Worm (Caenorhabditis elegans) whole organism, L1 larva: ENCODE results near the gene chl-1.

Experiments used
- C16A3.4 ChIP-seq: fragments of 150-350 bp; optimal IDR thresholded peaks from 2 replicates; lab custom pipeline; 2014; ENCODE audit warnings: missing biosample characterization, missing genetic modification characterization
- ama-1 ChIP-seq: fragments of 150-350 bp; optimal IDR thresholded peaks from 2 replicates; lab custom pipeline; 2014
- blmp-1 ChIP-seq: fragments of 150-350 bp; optimal IDR thresholded peaks from 2 replicates; lab custom pipeline; 2014; ENCODE audit warnings: missing biosample characterization, missing genetic modification characterization
- ceh-82 ChIP-seq, 3 experiments: fragments of 150-350 bp in 1 of 3; sonication (generic microtip) in 2 of 3; optimal IDR thresholded peaks; 2 replicates each; lab custom pipeline; 2014 to 2017; ENCODE audit warnings: missing biosample characterization in 3 of 3, missing genetic modification characterization in 3 of 3
- efl-1 ChIP-seq, 4 experiments: fragments of 150-350 bp; optimal IDR thresholded peaks in 3 of 4; peaks in 1 of 4; 1 replicate in 1 of 4; 2 replicates in 3 of 4; lab custom pipeline; 2014; ENCODE audit warnings: missing biosample characterization in 2 of 4, missing genetic modification characterization in 2 of 4, missing genetic modification reagents in 2 of 4
- egl-13 ChIP-seq: sonication (generic microtip); optimal IDR thresholded peaks from 2 replicates; lab custom pipeline; 2016; ENCODE audit warnings: missing genotype, missing genetic modification reagents, missing genetic modification characterization, missing compliant biosample characterization
- elt-2 ChIP-seq: sonication (generic microtip); optimal IDR thresholded peaks from 2 replicates; lab custom pipeline; 2016; ENCODE audit warnings: missing genetic modification characterization, mild to moderate bottlenecking, inconsistent platforms, missing compliant biosample characterization, missing genetic modification reagents
- fkh-10 ChIP-seq: sonication (generic microtip); optimal IDR thresholded peaks from 2 replicates; lab custom pipeline; 2017; ENCODE audit warnings: missing biosample characterization, missing genetic modification reagents, missing genetic modification characterization
- fkh-8 ChIP-seq: sonication (generic microtip); optimal IDR thresholded peaks from 2 replicates; lab custom pipeline; 2016; ENCODE audit warnings: mild to moderate bottlenecking, missing genetic modification characterization, missing compliant biosample characterization
- isw-1 ChIP-seq: fragments of 200-800 bp; sonication (Bioruptor generic); IDR thresholded peaks from 2 replicates; pipeline ENCODE4 v1.3.6; 2022; ENCODE audit warnings: missing genetic modification characterization, missing compliant biosample characterization
- lin-13 ChIP-seq: fragments of 150-350 bp; optimal IDR thresholded peaks from 2 replicates; lab custom pipeline; 2014; ENCODE audit warnings: missing biosample characterization, missing genetic modification reagents, missing genetic modification characterization
- lin-14 ChIP-seq: fragments of 200-800 bp; sonication (Bioruptor generic); optimal IDR thresholded peaks from 2 replicates; lab custom pipeline; 2018; ENCODE audit warnings: mild to moderate bottlenecking, missing genetic modification characterization, moderate library complexity, missing compliant biosample characterization
- lsy-2 ChIP-seq, 2 experiments: fragments of 150-350 bp; optimal IDR thresholded peaks; 2 replicates each; lab custom pipeline; 2014; ENCODE audit warnings: missing biosample characterization in 2 of 2, missing genetic modification characterization in 2 of 2
- mep-1 ChIP-seq: fragments of 150-350 bp; optimal IDR thresholded peaks from 2 replicates; lab custom pipeline; 2014; ENCODE audit warnings: missing biosample characterization, missing genetic modification characterization
- nhr-12 ChIP-seq: sonication (generic microtip); optimal IDR thresholded peaks from 2 replicates; lab custom pipeline; 2017; ENCODE audit warnings: missing biosample characterization, missing genetic modification characterization
- nhr-20 ChIP-seq: sonication (generic microtip); optimal IDR thresholded peaks from 2 replicates; lab custom pipeline; 2016; ENCODE audit warnings: mild to moderate bottlenecking, missing genetic modification characterization, missing compliant biosample characterization
- nhr-47 ChIP-seq: sonication (generic microtip); optimal IDR thresholded peaks from 2 replicates; lab custom pipeline; 2016; ENCODE audit warnings: mild to moderate bottlenecking, missing genetic modification characterization, moderate library complexity, missing compliant biosample characterization
- nhr-76 ChIP-seq: sonication (generic microtip); optimal IDR thresholded peaks from 2 replicates; lab custom pipeline; 2017; ENCODE audit warnings: missing biosample characterization, missing genetic modification characterization
- nhr-77 ChIP-seq: fragments of 150-350 bp; optimal IDR thresholded peaks from 2 replicates; lab custom pipeline; 2014; ENCODE audit warnings: missing biosample characterization, missing genetic modification characterization
- nhr-84 ChIP-seq: sonication (generic microtip); optimal IDR thresholded peaks from 2 replicates; lab custom pipeline; 2017; ENCODE audit warnings: missing biosample characterization, missing genetic modification characterization
- nhr-85 ChIP-seq: sonication (generic microtip); peaks from one replicate; lab custom pipeline; 2016; ENCODE audit warnings: missing genetic modification characterization, inconsistent platforms, missing compliant biosample characterization
- nhr-90 ChIP-seq: sonication (generic microtip); optimal IDR thresholded peaks from 2 replicates; lab custom pipeline; 2016; ENCODE audit warnings: mild to moderate bottlenecking, missing genetic modification characterization, missing compliant biosample characterization; ENCODE audit not compliant: poor library complexity
- rnt-1 ChIP-seq: sonication (generic microtip); optimal IDR thresholded peaks from 2 replicates; lab custom pipeline; 2016; ENCODE audit warnings: mild to moderate bottlenecking, missing genetic modification characterization, moderate library complexity, missing compliant biosample characterization
- skn-1 ChIP-seq: fragments of 150-350 bp; optimal IDR thresholded peaks from 2 replicates; lab custom pipeline; 2014; ENCODE audit warnings: missing biosample characterization, missing genetic modification characterization
- snu-23 ChIP-seq: sonication (generic microtip); optimal IDR thresholded peaks from 2 replicates; lab custom pipeline; 2016; ENCODE audit warnings: missing genetic modification characterization, missing compliant biosample characterization
- sup-37 ChIP-seq: fragments of 200-800 bp; sonication (Bioruptor generic); optimal IDR thresholded peaks from 2 replicates; lab custom pipeline; 2018; ENCODE audit warnings: mild to moderate bottlenecking, missing genetic modification characterization, missing compliant biosample characterization
- swsn-7 ChIP-seq: sonication (generic microtip); optimal IDR thresholded peaks from 2 replicates; lab custom pipeline; 2016; ENCODE audit warnings: missing genetic modification characterization, missing compliant biosample characterization
- unc-130 ChIP-seq: fragments of 150-350 bp; optimal IDR thresholded peaks from 2 replicates; lab custom pipeline; 2017; ENCODE audit warnings: missing biosample characterization, missing genetic modification characterization, inconsistent platforms
- unc-86 ChIP-seq: sonication (generic microtip); optimal IDR thresholded peaks from 2 replicates; lab custom pipeline; 2016; ENCODE audit warnings: missing genetic modification characterization, missing compliant biosample characterization
- vab-15 ChIP-seq: sonication (generic microtip); optimal IDR thresholded peaks from 2 replicates; lab custom pipeline; 2017; ENCODE audit warnings: missing genotype, mild to moderate bottlenecking, missing genetic modification characterization, missing compliant biosample characterization
- zag-1 ChIP-seq: fragments of 150-350 bp; optimal IDR thresholded peaks from 2 replicates; lab custom pipeline; 2014; ENCODE audit warnings: missing biosample characterization, missing genetic modification characterization

Gene chl-1

DNA sequence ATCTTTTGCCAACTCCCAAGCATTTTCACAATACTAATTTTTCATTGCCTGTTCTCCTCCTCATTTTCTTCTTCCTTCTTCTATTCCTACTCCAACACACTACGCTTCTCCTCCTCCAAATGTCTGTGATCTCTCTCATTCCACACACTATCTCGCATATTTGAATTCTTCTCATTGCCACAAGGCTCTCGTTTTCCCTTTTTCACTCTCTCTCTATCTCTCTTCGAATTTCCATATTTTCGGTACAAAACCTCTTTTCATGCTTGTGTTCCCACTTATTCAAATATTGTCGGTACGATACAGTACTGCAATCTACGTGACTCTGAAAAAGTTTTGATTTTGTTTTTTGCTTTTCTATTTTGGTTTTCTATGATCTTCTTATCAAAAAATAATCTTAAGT is 24.4 kb downstream of the chl-1 start (continued):
- peak; percentile 84 for TF ChIP-seq blmp-1 (tag; lab: Kevin White, UChicago)
- peak in 1 of 3 experiments; percentile 9 for TF ChIP-seq ceh-82 (tag; optimal IDR thresholded peaks at IDR 0.05; lab: Kevin White, UChicago)
- TF ChIP-seq nhr-85 (tag; lab: Kevin White, UChicago): peak; percentile 43
- TF ChIP-seq lin-13: no peak
- TF ChIP-seq nhr-90: no peak

DNA sequence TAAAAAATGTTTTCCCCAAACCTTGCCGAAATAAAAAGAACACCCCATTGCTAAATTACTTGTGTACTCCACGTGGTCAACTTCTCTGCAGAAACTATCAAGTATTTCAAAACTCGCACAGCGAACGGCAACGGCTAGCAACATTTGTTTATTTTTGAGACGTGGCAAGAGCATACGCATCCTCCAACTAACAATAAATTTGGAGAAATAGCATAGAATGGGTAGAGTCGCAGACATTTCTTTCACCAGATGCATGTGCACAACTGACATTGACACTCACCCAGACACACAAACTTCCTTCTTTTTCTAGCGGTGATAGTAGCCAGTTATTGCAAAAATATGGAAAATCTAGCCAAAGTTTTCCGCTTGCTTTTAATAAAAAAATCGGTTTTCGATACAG is 25.4 kb downstream of the chl-1 start:
- TF ChIP-seq efl-1 (optimal IDR thresholded peaks at IDR 0.05; lab: Kevin White, UChicago) (peak in 1 of 2 experiments; percentile 21), efl-1 (GFP tag; optimal IDR thresholded peaks at IDR 0.05 in 1 of 2; lab: Kevin White, UChicago) (peak in 1 of 2 experiments; percentile 5), skn-1 (tag; lab: Kevin White, UChicago) (no peak), lin-14 (GFP tag; lab: Kevin White, UChicago) (peak; percentile 71), isw-1 (no peak), nhr-76 (tag; lab: Kevin White, UChicago) (no peak), rnt-1 (tag; lab: Kevin White, UChicago) (peak; percentile 0)

DNA sequence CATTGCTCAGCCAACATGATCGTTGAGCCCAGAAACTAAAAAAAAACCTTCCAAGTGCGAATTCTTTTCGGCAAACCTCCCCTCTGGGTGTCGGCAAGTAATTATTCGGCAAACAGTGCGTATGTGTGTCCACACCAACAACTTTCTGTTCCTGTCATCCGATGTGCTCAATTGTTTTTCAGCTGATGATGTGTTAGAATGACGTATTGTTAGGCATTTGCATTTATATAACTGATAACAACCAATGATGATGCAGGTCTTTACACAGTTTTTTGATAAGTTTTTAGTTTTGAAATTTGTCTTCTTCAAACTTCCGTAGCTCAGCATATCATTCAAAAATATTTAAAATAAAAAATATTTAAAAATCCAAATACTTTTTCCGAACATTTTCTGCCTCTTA is 26.1 kb downstream of the chl-1 start:
- TF ChIP-seq nhr-20 (tag; lab: Kevin White, UChicago) (no peak), elt-2 (tag; lab: Kevin White, UChicago) (peak; percentile 20), unc-130 (tag; lab: Kevin White, UChicago) (no peak), ceh-82 (tag; optimal IDR thresholded peaks at IDR 0.05; lab: Kevin White, UChicago) (no peak)

- TF ChIP-seq ama-1 (lab: Kevin White, UChicago) (no peak), C16A3.4 (tag; lab: Kevin White, UChicago) (no peak), elt-2 (tag; lab: Kevin White, UChicago) (peak; percentile 20), fkh-8 (tag; lab: Kevin White, UChicago) (no peak)
Measured at ce11 chrIII:10376041-10376440, 29.0 kb downstream of the chl-1 start.

- TF ChIP-seq sup-37 (GFP tag; lab: Kevin White, UChicago) (no peak), snu-23 (GFP tag; lab: Kevin White, UChicago) (no peak), fkh-8 (tag; lab: Kevin White, UChicago) (no peak), nhr-84 (tag; lab: Kevin White, UChicago) (no peak), nhr-77 (tag; lab: Kevin White, UChicago) (no peak)
- TF ChIP-seq, all 84 proteins: peak for 0
Measured at ce11 chrIII:10373845-10374244, 31.2 kb downstream of the chl-1 start.

DNA sequence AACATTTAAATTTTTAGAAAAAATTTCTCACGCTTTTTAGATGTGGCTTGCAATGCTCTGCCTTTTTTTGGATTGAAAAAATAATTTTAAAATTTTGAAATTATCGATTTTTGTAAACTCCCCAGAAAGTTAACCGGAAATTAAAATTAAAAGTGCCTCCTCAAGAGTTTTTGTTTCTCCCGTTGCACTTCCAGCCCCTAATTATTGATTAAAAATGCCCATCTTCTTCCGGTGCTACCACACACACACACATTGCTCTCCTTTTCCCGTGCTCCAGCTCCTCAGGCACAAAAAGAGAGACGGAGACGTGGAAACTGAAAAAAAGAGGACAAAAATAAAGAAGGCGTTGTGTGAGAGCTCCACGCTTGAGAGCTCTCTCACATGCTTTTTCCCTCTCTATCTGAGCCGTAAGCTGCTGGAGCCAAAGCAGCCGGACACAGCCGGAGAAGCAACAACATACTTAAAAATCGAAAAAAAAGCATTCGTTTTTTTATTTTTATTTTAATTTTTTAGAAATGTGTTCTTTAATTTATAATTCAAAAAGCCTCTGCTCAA is 37.6 kb downstream of the chl-1 start:
- TF ChIP-seq nhr-12 (tag; lab: Kevin White, UChicago) (no peak), ama-1 (lab: Kevin White, UChicago) (no peak), ceh-82 (tag; optimal IDR thresholded peaks at IDR 0.05; lab: Kevin White, UChicago) (peak in 1 of 3 experiments; percentile 40), efl-1 (optimal IDR thresholded peaks at IDR 0.05; lab: Kevin White, UChicago) (no peak), efl-1 (GFP tag; optimal IDR thresholded peaks at IDR 0.05 in 1 of 2; lab: Kevin White, UChicago) (peak in 1 of 2 experiments; percentile 85), lsy-2 (tag; optimal IDR thresholded peaks at IDR 0.05; lab: Kevin White, UChicago) (peak in 1 of 2 experiments; percentile 26), unc-86 (tag; lab: Kevin White, UChicago) (peak; percentile 6), sup-37 (GFP tag; lab: Kevin White, UChicago) (no peak), lin-14 (GFP tag; lab: Kevin White, UChicago) (peak; percentile 58), fkh-10 (no peak), swsn-7 (tag; lab: Kevin White, UChicago) (peak; percentile 11), fkh-8 (tag; lab: Kevin White, UChicago) (peak; percentile 69), egl-13 (tag; lab: Kevin White, UChicago) (peak; percentile 27), nhr-47 (tag; lab: Kevin White, UChicago) (peak; percentile 30), zag-1 (tag; lab: Kevin White, UChicago) (no peak), vab-15 (tag; lab: Kevin White, UChicago) (no peak), mep-1 (tag; lab: Kevin White, UChicago) (peak; percentile 11)
- TF ChIP-seq, all 84 proteins: peak for 10
